Worm (Caenorhabditis elegans) whole organism, L1 larva: ENCODE results near the gene tmem-184.

Source experiments
- C04F5.9 ChIP-seq: sonication (generic microtip); optimal IDR thresholded peaks from 2 replicates; lab custom pipeline; 2016; ENCODE audit warnings: missing genetic modification characterization, missing compliant biosample characterization
- egl-27 ChIP-seq, 2 experiments: fragments of 150-350 bp in 1 of 2; sonication (generic microtip); optimal IDR thresholded peaks; 3 replicates each; lab custom pipeline; 2017 to 2018; ENCODE audit warnings: missing biosample characterization in 2 of 2, missing genetic modification characterization in 2 of 2, missing genetic modification reagents in 2 of 2
- fos-1 ChIP-seq: fragments of 150-350 bp; optimal IDR thresholded peaks from 2 replicates; lab custom pipeline; 2014; ENCODE audit warnings: missing biosample characterization, missing genetic modification characterization
- lsy-2 ChIP-seq, 2 experiments: fragments of 150-350 bp; optimal IDR thresholded peaks; 2 replicates each; lab custom pipeline; 2014; ENCODE audit warnings: missing biosample characterization in 2 of 2, missing genetic modification characterization in 2 of 2
- nhr-11 ChIP-seq: fragments of 150-350 bp; optimal IDR thresholded peaks from 2 replicates; lab custom pipeline; 2014; ENCODE audit warnings: missing biosample characterization, missing genetic modification characterization
- nhr-12 ChIP-seq: sonication (generic microtip); optimal IDR thresholded peaks from 2 replicates; lab custom pipeline; 2017; ENCODE audit warnings: missing biosample characterization, missing genetic modification characterization
- nhr-28 ChIP-seq: fragments of 150-350 bp; optimal IDR thresholded peaks from 2 replicates; lab custom pipeline; 2014; ENCODE audit warnings: missing biosample characterization, missing genetic modification characterization
- sup-37 ChIP-seq: fragments of 200-800 bp; sonication (Bioruptor generic); optimal IDR thresholded peaks from 2 replicates; lab custom pipeline; 2018; ENCODE audit warnings: mild to moderate bottlenecking, missing genetic modification characterization, missing compliant biosample characterization
- unc-62 ChIP-seq: fragments of 150-350 bp; optimal IDR thresholded peaks from 2 replicates; lab custom pipeline; 2014; ENCODE audit warnings: missing biosample characterization, missing genetic modification reagents, missing genetic modification characterization
- ztf-4 ChIP-seq: fragments of 150-350 bp; optimal IDR thresholded peaks from 2 replicates; lab custom pipeline; 2014; ENCODE audit warnings: missing biosample characterization, missing genetic modification characterization

ce11 chrX:14674028-14674427 lies 32.6 kb downstream of the tmem-184 start, which contains the start of gene slt-1:
- no peak for TF ChIP-seq lsy-2 (tag; optimal IDR thresholded peaks at IDR 0.05; lab: Kevin White, UChicago)
- no peak for TF ChIP-seq ztf-4 (tag; lab: Kevin White, UChicago)
- TF ChIP-seq fos-1, result no peak
- no peak for TF ChIP-seq nhr-28 (tag; lab: Kevin White, UChicago)
- TF ChIP-seq C04F5.9, result no peak
- TF ChIP-seq nhr-12 (tag; lab: Kevin White, UChicago), result no peak
- no peak for TF ChIP-seq egl-27 (tag; optimal IDR thresholded peaks at IDR 0.05; lab: Kevin White, UChicago)
- TF ChIP-seq sup-37 (GFP tag; lab: Kevin White, UChicago), result no peak
- TF ChIP-seq nhr-11 (tag; lab: Kevin White, UChicago), result no peak
- TF ChIP-seq unc-62 (GFP tag; lab: Kevin White, UChicago), result no peak
